Worm (Caenorhabditis elegans) whole organism, midembryonic: ENCODE data around the gene T16H12.2.

Source experiments
- T22C8.4 ChIP-seq: fragments of 200-800 bp; sonication (Bioruptor generic); IDR thresholded peaks from 2 replicates; pipeline ENCODE4 v1.3.6; 2022; ENCODE audit warnings: missing genetic modification characterization, missing compliant biosample characterization
- cog-1 ChIP-seq: sonication (generic microtip); optimal IDR thresholded peaks from 2 replicates; lab custom pipeline; 2016; ENCODE audit warnings: missing genetic modification characterization, missing compliant biosample characterization
- flt-1 ChIP-seq: fragments of 200-800 bp; sonication (Bioruptor generic); IDR thresholded peaks from 2 replicates; pipeline ENCODE4 v1.3.6; 2022; ENCODE audit warnings: missing genetic modification characterization, missing compliant biosample characterization
- klf-2 ChIP-seq: fragments of 200-800 bp; sonication (Bioruptor generic); conservative IDR thresholded peaks from 2 replicates; pipeline ENCODE4 v1.3.6; 2022; ENCODE audit warnings: missing genetic modification reagents, missing genetic modification characterization, missing compliant biosample characterization
- tab-1 ChIP-seq: fragments of 200-800 bp; sonication (Bioruptor generic); IDR thresholded peaks from 2 replicates; pipeline ENCODE4 v1.3.6; 2022; ENCODE audit warnings: missing genetic modification characterization, missing compliant biosample characterization
- ztf-29 ChIP-seq: fragments of 200-800 bp; sonication (Bioruptor generic); IDR thresholded peaks from 2 replicates; pipeline ENCODE4 v1.3.6; 2022; ENCODE audit warnings: missing genetic modification reagents, missing genetic modification characterization, missing compliant biosample characterization

DNA sequence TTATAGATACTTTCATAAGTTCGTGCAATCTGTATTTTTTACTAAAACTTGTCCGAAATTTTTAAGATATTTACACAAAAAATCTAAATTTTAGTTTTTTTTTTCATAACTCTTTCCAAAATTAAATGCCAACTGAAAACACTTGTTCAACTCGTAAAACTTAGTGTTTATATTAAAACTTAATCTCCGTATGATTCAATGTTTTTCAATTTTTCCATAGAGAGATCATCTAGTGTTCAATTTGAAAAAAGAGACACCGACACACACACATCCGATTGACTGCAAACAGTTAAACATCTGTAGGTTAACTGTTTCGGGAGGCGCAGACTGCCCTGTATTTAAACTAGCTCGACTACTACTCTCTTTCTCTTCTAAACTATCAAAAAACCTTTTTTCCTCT is 22.9 kb downstream of the T16H12.2 start, which contains the start of gene T16H12.9:
- no peak for TF ChIP-seq tab-1 (GFP tag; lab: Robert Waterston, UW)
- no peak for TF ChIP-seq T22C8.4 (GFP tag; lab: Robert Waterston, UW)
- TF ChIP-seq flt-1 (GFP tag; lab: Robert Waterston, UW), result no peak
- TF ChIP-seq klf-2 (GFP tag; lab: Robert Waterston, UW), result no peak
- no peak for TF ChIP-seq cog-1 (tag; lab: Kevin White, UChicago)
- TF ChIP-seq ztf-29 (GFP tag; lab: Robert Waterston, UW), result no peak
